Worm (Caenorhabditis elegans): ENCODE data around the gene sams-1.

sams-1 gene

ce11 chrX:11965663-11966304 lies at the start of gene sams-1 (continued):
- TF ChIP-seq nhr-90 (tag; optimal IDR thresholded peaks at IDR 0.05; ENCODE audit: poor library complexity) = no peak
- TF ChIP-seq dpl-1 (GFP tag; optimal IDR thresholded peaks at IDR 0.05) = no peak
- TF ChIP-seq pax-3 (tag; optimal IDR thresholded peaks at IDR 0.05) = no peak
- no peak for TF ChIP-seq alr-1 (tag; optimal IDR thresholded peaks at IDR 0.05; ENCODE audit: borderline replicate concordance)
- no peak for TF ChIP-seq mdl-1 (tag; optimal IDR thresholded peaks at IDR 0.05)
- no peak for TF ChIP-seq nhr-77 (tag; optimal IDR thresholded peaks at IDR 0.05)
- no peak for TF ChIP-seq hlh-17 (GFP tag; optimal IDR thresholded peaks at IDR 0.05; ENCODE audit: borderline replicate concordance)
- no peak for TF ChIP-seq ceh-8 (GFP tag; optimal IDR thresholded peaks at IDR 0.05)
- TF ChIP-seq swsn-7 (tag; optimal IDR thresholded peaks at IDR 0.05) = no peak
- TF ChIP-seq ztf-4 (tag; optimal IDR thresholded peaks at IDR 0.05) = no peak
- no peak for TF ChIP-seq fkh-8 (tag; optimal IDR thresholded peaks at IDR 0.05)
- no peak for TF ChIP-seq ceh-88 (GFP tag; IDR thresholded peaks at IDR 0.05)
- peak; percentile 40 for TF ChIP-seq nhr-20 (tag; optimal IDR thresholded peaks at IDR 0.05)
- no peak for TF ChIP-seq sox-4 (tag; optimal IDR thresholded peaks at IDR 0.05)
- peak; percentile 39 for TF ChIP-seq snu-23 (GFP tag; optimal IDR thresholded peaks at IDR 0.05)
- no peak for TF ChIP-seq pag-3 (tag; optimal IDR thresholded peaks at IDR 0.05; ENCODE audit: borderline replicate concordance, insufficient read depth)
- no peak for TF ChIP-seq xbp-1 (tag; optimal IDR thresholded peaks at IDR 0.05)
- TF ChIP-seq nhr-28 (tag; optimal IDR thresholded peaks at IDR 0.05) = no peak
- TF ChIP-seq F16B12.6 (tag; optimal IDR thresholded peaks at IDR 0.05) = no peak
- TF ChIP-seq unc-30 (tag; optimal IDR thresholded peaks at IDR 0.05) = no peak
- no peak for TF ChIP-seq nhr-76 (tag; optimal IDR thresholded peaks at IDR 0.05)
- TF ChIP-seq lin-35 (GFP tag; optimal IDR thresholded peaks at IDR 0.05) = peak in 1 of 2 experiments; percentile 39
- TF ChIP-seq sup-37 (GFP tag; optimal IDR thresholded peaks at IDR 0.05) = no peak
- no peak for TF ChIP-seq jun-1 (tag; optimal IDR thresholded peaks at IDR 0.05)
- TF ChIP-seq vab-15 (tag; optimal IDR thresholded peaks at IDR 0.05) = no peak
- TF ChIP-seq lin-13 (GFP tag; optimal IDR thresholded peaks at IDR 0.05) = no peak
- TF ChIP-seq ztf-11 (tag; optimal IDR thresholded peaks at IDR 0.05) = no peak
- no peak for TF ChIP-seq nhr-12 (tag; optimal IDR thresholded peaks at IDR 0.05)
- no peak for TF ChIP-seq grh-1 (GFP tag; IDR thresholded peaks at IDR 0.05)
- TF ChIP-seq nhr-71 (tag; optimal IDR thresholded peaks at IDR 0.05) = peak; percentile 16
- no peak for TF ChIP-seq aha-1 (tag; optimal IDR thresholded peaks at IDR 0.05)

ce11 chrX:11916705-11917104 lies 49.1 kb upstream of the sams-1 start, which contains the start of gene Y62H9A.13:
Y62H9A.13 (plus strand) TSS chrX:11917005.
- TF ChIP-seq nhr-71 (tag; optimal IDR thresholded peaks at IDR 0.05) = no peak
- no peak for TF ChIP-seq nhr-237 (tag; optimal IDR thresholded peaks at IDR 0.05)
- TF ChIP-seq hlh-4 (tag; optimal IDR thresholded peaks at IDR 0.05) = no peak
- TF ChIP-seq tbx-2 (tag; optimal IDR thresholded peaks at IDR 0.05) = no peak
- no peak for TF ChIP-seq lin-13 (GFP tag; optimal IDR thresholded peaks at IDR 0.05)

DNA sequence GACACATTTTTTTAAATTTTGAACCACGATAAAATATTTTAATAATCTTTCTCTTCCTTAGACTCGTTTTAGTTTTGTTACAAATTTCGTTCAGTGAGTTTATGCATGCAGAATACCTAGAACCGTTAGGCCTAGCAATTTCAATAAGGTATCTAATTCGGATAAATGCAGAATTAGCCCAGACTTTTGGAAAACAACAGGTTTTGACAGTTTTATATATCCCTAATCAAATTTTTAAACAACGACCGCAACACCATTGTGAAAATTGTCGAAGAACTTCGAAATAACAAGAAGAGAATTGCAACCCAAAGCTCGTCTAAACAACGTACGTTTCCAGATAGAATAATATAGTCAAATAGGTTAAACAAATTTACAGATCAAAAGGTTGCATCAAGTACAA lies 47.8 kb upstream of the sams-1 start, which contains the start of gene Y62H9A.16:
Y62H9A.16 (plus strand) TSS at position 301 of the 400 bp plus-strand sequence.
- TF ChIP-seq fos-1 (tag; optimal IDR thresholded peaks at IDR 0.05) = no peak

- peak; percentile 72 for TF ChIP-seq dsc-1 (tag; optimal IDR thresholded peaks at IDR 0.05)
- no peak for TF ChIP-seq nhr-77 (tag; optimal IDR thresholded peaks at IDR 0.05)
- TF ChIP-seq lin-14 (GFP tag; optimal IDR thresholded peaks at IDR 0.05) = peak; percentile 22
- TF ChIP-seq ceh-8 (GFP tag; optimal IDR thresholded peaks at IDR 0.05) = peak; percentile 60
- no peak for TF ChIP-seq nhr-90 (tag; optimal IDR thresholded peaks at IDR 0.05; ENCODE audit: poor library complexity)
Measured at ce11 chrX:11920723-11921283, 45.0 kb upstream of the sams-1 start, which contains the start of gene Y62H9A.14. Y62H9A.14 (plus strand) TSS chrX:11921233.

Measured in whole organism, L1 larva.